Fruit fly (Drosophila melanogaster): Measurements from ENCODE around the gene CG6283.

The CG6283 gene

dm6 chr3R:27061916-27062315, 40.7 kb upstream of the CG6283 start, which contains the start of gene CG34292:
Gene CG34292 (plus strand): TSS chr3R:27062216.
- TF ChIP-seq Sox15 (GFP tag; optimal IDR thresholded peaks at IDR 0.05), result no peak
- TF ChIP-seq salr (GFP tag; optimal IDR thresholded peaks at IDR 0.05), result no peak
- TF ChIP-seq Smox (GFP tag; optimal IDR thresholded peaks at IDR 0.05), result no peak
- no peak for TF ChIP-seq Gug (GFP tag; IDR thresholded peaks at IDR 0.05)
- TF ChIP-seq CG32006 (GFP tag; optimal IDR thresholded peaks at IDR 0.05), result no peak
- TF ChIP-seq vri (GFP tag; optimal IDR thresholded peaks at IDR 0.05), result no peak
- no peak for TF ChIP-seq spab (GFP tag; optimal IDR thresholded peaks at IDR 0.05)
- TF ChIP-seq Ets96B (tag; optimal IDR thresholded peaks at IDR 0.05), result no peak
- no peak for TF ChIP-seq OdsH (GFP tag; optimal IDR thresholded peaks at IDR 0.05)
- no peak for TF ChIP-seq CG11902 (GFP tag; optimal IDR thresholded peaks at IDR 0.05)
- TF ChIP-seq Eip78C (GFP tag), result no peak

- TF ChIP-seq CG11762 (GFP tag; optimal IDR thresholded peaks at IDR 0.05; ENCODE audit: insufficient read depth), result no peak
- TF ChIP-seq Sox102F (GFP tag; optimal IDR thresholded peaks at IDR 0.05), result no peak
- no peak for TF ChIP-seq CG1621 (tag; optimal IDR thresholded peaks at IDR 0.05)
- no peak for TF ChIP-seq topi (GFP tag; optimal IDR thresholded peaks at IDR 0.05)
- TF ChIP-seq Eip78C (GFP tag), result no peak
- no peak for TF ChIP-seq esn (GFP tag; optimal IDR thresholded peaks at IDR 0.05)
- TF ChIP-seq svp (GFP tag), result peak; percentile 86
- TF ChIP-seq vri (GFP tag; optimal IDR thresholded peaks at IDR 0.05), result no peak
Observed at dm6 chr3R:27056152-27056551, 35.0 kb upstream of the CG6283 start.

dm6 chr3R:27049549-27049948, 28.4 kb upstream of the CG6283 start:
- TF ChIP-seq Eip75B (GFP tag; optimal IDR thresholded peaks at IDR 0.05) (no peak), Eip93F (GFP tag; optimal IDR thresholded peaks at IDR 0.05) (no peak), Lpt (GFP tag; optimal IDR thresholded peaks at IDR 0.05) (no peak), esn (GFP tag; optimal IDR thresholded peaks at IDR 0.05) (no peak), OdsH (GFP tag; optimal IDR thresholded peaks at IDR 0.05) (no peak), CG3032 (tag; optimal IDR thresholded peaks at IDR 0.05) (no peak), acj6 (GFP tag; optimal IDR thresholded peaks at IDR 0.05) (no peak), Sox102F (GFP tag; optimal IDR thresholded peaks at IDR 0.05) (no peak), CG11294 (GFP tag; IDR thresholded peaks at IDR 0.05) (no peak), CG6808 (GFP tag; optimal IDR thresholded peaks at IDR 0.05) (no peak), CG4318 (GFP tag; optimal IDR thresholded peaks at IDR 0.05) (no peak), Hr4 (GFP tag; optimal IDR thresholded peaks at IDR 0.05) (no peak), CG3919 (GFP tag; optimal IDR thresholded peaks at IDR 0.05) (no peak)

- peak; percentile 95 for TF ChIP-seq Blimp-1 (GFP tag; optimal IDR thresholded peaks at IDR 0.05)
- no peak for TF ChIP-seq Ets21C (GFP tag; optimal IDR thresholded peaks at IDR 0.05)
- TF ChIP-seq Eip78C (GFP tag), result no peak
- peak; percentile 15 for TF ChIP-seq svp (GFP tag)
Observed at dm6 chr3R:27048561-27049270, 27.5 kb upstream of the CG6283 start, which contains the start of gene TwdlT. Gene TwdlT (plus strand): TSS chr3R:27049220.

dm6 chr3R:27040044-27040443, 18.9 kb upstream of the CG6283 start:
- peak; percentile 8 for TF ChIP-seq Eip78C (GFP tag)
- no peak for TF ChIP-seq fkh (GFP tag; optimal IDR thresholded peaks at IDR 0.05)
- no peak for TF ChIP-seq Met (GFP tag; optimal IDR thresholded peaks at IDR 0.05)
- peak in 1 of 2 experiments; percentile 93 for TF ChIP-seq ss (GFP tag; optimal IDR thresholded peaks at IDR 0.05)
